Worm (Caenorhabditis elegans) whole organism, L3 larva: ENCODE data around the gene C34E10.12.
A peak's percentile ranks its signal among the peaks of the same experiment; 100 is the strongest.

Source experiments
- ZK546.5 ChIP-seq: sonication (generic microtip); optimal IDR thresholded peaks from 2 replicates; lab custom pipeline; 2017; ENCODE audit warnings: missing biosample characterization, missing genetic modification characterization
- aly-2 ChIP-seq: fragments of 150-350 bp; optimal IDR thresholded peaks from 2 replicates; lab custom pipeline; 2014; ENCODE audit warnings: missing biosample characterization, missing genetic modification characterization
- ama-1 ChIP-seq: fragments of 150-350 bp; optimal IDR thresholded peaks from 2 replicates; lab custom pipeline; 2018
- ceh-16 ChIP-seq: sonication (generic microtip); optimal IDR thresholded peaks from 2 replicates; lab custom pipeline; 2017; ENCODE audit warnings: missing biosample characterization, missing genetic modification characterization
- daf-12 ChIP-seq: fragments of 150-350 bp; optimal IDR thresholded peaks from 2 replicates; lab custom pipeline; 2014; ENCODE audit warnings: missing biosample characterization, missing genetic modification reagents, missing genetic modification characterization
- egl-5 ChIP-seq: fragments of 150-350 bp; optimal IDR thresholded peaks from 2 replicates; lab custom pipeline; 2017; ENCODE audit warnings: missing biosample characterization, missing genetic modification reagents, missing genetic modification characterization, inconsistent platforms
- elt-1 ChIP-seq: fragments of 150-350 bp; optimal IDR thresholded peaks from 2 replicates; lab custom pipeline; 2014; ENCODE audit warnings: missing biosample characterization, missing genetic modification characterization
- elt-2 ChIP-seq: sonication (generic microtip); optimal IDR thresholded peaks from 2 replicates; lab custom pipeline; 2016; ENCODE audit warnings: missing genetic modification reagents, mild to moderate bottlenecking, missing genetic modification characterization, missing compliant biosample characterization
- elt-3 ChIP-seq, 3 experiments: fragments of 150-350 bp in 1 of 3; sonication (generic microtip) in 2 of 3; optimal IDR thresholded peaks; 2 replicates in 2 of 3; 4 replicates in 1 of 3; lab custom pipeline; 2014 to 2017; ENCODE audit warnings: missing biosample characterization in 3 of 3, missing genetic modification characterization in 3 of 3
- fkh-10 ChIP-seq: sonication (generic microtip); optimal IDR thresholded peaks from 2 replicates; lab custom pipeline; 2017; ENCODE audit warnings: missing biosample characterization, missing genetic modification reagents, missing genetic modification characterization
- fkh-2 ChIP-seq: fragments of 150-350 bp; optimal IDR thresholded peaks from 2 replicates; lab custom pipeline; 2014; ENCODE audit warnings: missing biosample characterization, missing genetic modification reagents, missing genetic modification characterization
- fos-1 ChIP-seq: fragments of 150-350 bp; optimal IDR thresholded peaks from 2 replicates; lab custom pipeline; 2014; ENCODE audit warnings: missing biosample characterization, missing genetic modification characterization
- hmg-11 ChIP-seq: sonication (generic microtip); optimal IDR thresholded peaks from 2 replicates; lab custom pipeline; 2016; ENCODE audit warnings: missing genetic modification characterization, missing compliant biosample characterization
- jun-1 ChIP-seq: fragments of 150-350 bp; optimal IDR thresholded peaks from 2 replicates; lab custom pipeline; 2014; ENCODE audit warnings: missing biosample characterization, missing genetic modification reagents, missing genetic modification characterization
- lin-15B ChIP-seq: fragments of 150-350 bp; optimal IDR thresholded peaks from 2 replicates; lab custom pipeline; 2014; ENCODE audit warnings: missing biosample characterization, missing genetic modification characterization
- lsy-12 ChIP-seq: sonication (generic microtip); optimal IDR thresholded peaks from 2 replicates; lab custom pipeline; 2016; ENCODE audit warnings: mild to moderate bottlenecking, missing genetic modification characterization, missing compliant biosample characterization
- mdl-1 ChIP-seq: fragments of 150-350 bp; optimal IDR thresholded peaks from 2 replicates; lab custom pipeline; 2014; ENCODE audit warnings: missing biosample characterization, missing genetic modification characterization
- mml-1 ChIP-seq: fragments of 150-350 bp; sonication (generic microtip); optimal IDR thresholded peaks from 3 replicates; lab custom pipeline; 2014; ENCODE audit warnings: missing biosample characterization, missing genetic modification characterization
- nfya-1 ChIP-seq: sonication (generic microtip); optimal IDR thresholded peaks from 2 replicates; lab custom pipeline; 2017; ENCODE audit warnings: missing genetic modification characterization, mild to moderate bottlenecking, missing compliant biosample characterization, antibody characterized with exemption, moderate library complexity; ENCODE audit not compliant: insufficient read depth
- nhr-11 ChIP-seq: fragments of 150-350 bp; optimal IDR thresholded peaks from 2 replicates; lab custom pipeline; 2014; ENCODE audit warnings: missing biosample characterization, missing genetic modification characterization
- nhr-23 ChIP-seq: fragments of 150-350 bp; optimal IDR thresholded peaks from 2 replicates; lab custom pipeline; 2014; ENCODE audit warnings: missing biosample characterization, missing genetic modification reagents, missing genetic modification characterization
- nhr-237 ChIP-seq: fragments of 150-350 bp; optimal IDR thresholded peaks from 2 replicates; lab custom pipeline; 2014; ENCODE audit warnings: missing biosample characterization, missing genetic modification characterization
- nhr-25 ChIP-seq: sonication (generic microtip); optimal IDR thresholded peaks from 2 replicates; lab custom pipeline; 2017; ENCODE audit warnings: missing biosample characterization, missing genetic modification characterization
- nhr-43 ChIP-seq: sonication (generic microtip); optimal IDR thresholded peaks from 2 replicates; lab custom pipeline; 2016; ENCODE audit warnings: mild to moderate bottlenecking, missing genetic modification characterization, missing compliant biosample characterization; ENCODE audit not compliant: poor library complexity, severe bottlenecking
- nhr-67 ChIP-seq: fragments of 150-350 bp; optimal IDR thresholded peaks from 2 replicates; lab custom pipeline; 2014; ENCODE audit warnings: missing biosample characterization, missing genetic modification characterization
- nhr-77 ChIP-seq: fragments of 150-350 bp; optimal IDR thresholded peaks from 2 replicates; lab custom pipeline; 2014; ENCODE audit warnings: missing biosample characterization, missing genetic modification characterization
- pha-4 ChIP-seq: fragments of 150-350 bp; optimal IDR thresholded peaks from 2 replicates; lab custom pipeline; 2014; ENCODE audit warnings: missing biosample characterization, missing genetic modification reagents, missing genetic modification characterization
- pqm-1 ChIP-seq: fragments of 150-350 bp; optimal IDR thresholded peaks from 2 replicates; lab custom pipeline; 2017; ENCODE audit warnings: missing biosample characterization, missing genetic modification characterization, inconsistent platforms
- sea-2 ChIP-seq: fragments of 150-350 bp; sonication (generic microtip); optimal IDR thresholded peaks from 4 replicates; lab custom pipeline; 2014; ENCODE audit warnings: missing biosample characterization, missing genetic modification reagents, missing genetic modification characterization
- tbx-2 ChIP-seq: sonication (generic microtip); optimal IDR thresholded peaks from 2 replicates; lab custom pipeline; 2016; ENCODE audit warnings: mild to moderate bottlenecking, missing genetic modification characterization, missing compliant biosample characterization
- ztf-4 ChIP-seq: fragments of 150-350 bp; optimal IDR thresholded peaks from 2 replicates; lab custom pipeline; 2014; ENCODE audit warnings: missing biosample characterization, missing genetic modification characterization

C34E10.12 gene

DNA sequence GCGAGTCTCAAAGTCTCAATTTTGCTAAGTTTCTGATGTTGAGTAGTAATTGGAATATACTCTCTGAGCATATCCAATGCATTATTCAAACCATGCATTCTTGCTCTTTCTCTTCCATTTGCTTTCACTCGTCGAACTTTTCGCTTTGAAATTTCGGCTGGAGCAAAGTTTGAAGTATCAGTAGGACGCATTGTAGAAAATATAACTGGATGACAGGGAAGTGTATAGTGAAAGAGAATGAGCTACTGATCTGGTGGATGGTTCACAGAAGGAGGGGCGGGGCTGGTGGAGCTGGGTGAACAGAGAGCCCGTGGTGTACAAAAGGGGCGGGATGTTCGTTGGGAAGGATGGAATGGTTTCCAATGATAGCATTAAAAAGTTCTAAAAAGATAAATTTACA, 14.2 kb upstream of the C34E10.12 start:
- TF ChIP-seq fkh-10 (GFP tag; lab: Kevin White, UChicago) (no peak), fos-1 (tag; lab: Kevin White, UChicago) (no peak), aly-2 (tag; lab: Kevin White, UChicago) (no peak), elt-3 (tag; optimal IDR thresholded peaks at IDR 0.05; lab: Kevin White, UChicago) (no peak), ZK546.5 (tag; lab: Kevin White, UChicago) (no peak), hmg-11 (no peak)

DNA sequence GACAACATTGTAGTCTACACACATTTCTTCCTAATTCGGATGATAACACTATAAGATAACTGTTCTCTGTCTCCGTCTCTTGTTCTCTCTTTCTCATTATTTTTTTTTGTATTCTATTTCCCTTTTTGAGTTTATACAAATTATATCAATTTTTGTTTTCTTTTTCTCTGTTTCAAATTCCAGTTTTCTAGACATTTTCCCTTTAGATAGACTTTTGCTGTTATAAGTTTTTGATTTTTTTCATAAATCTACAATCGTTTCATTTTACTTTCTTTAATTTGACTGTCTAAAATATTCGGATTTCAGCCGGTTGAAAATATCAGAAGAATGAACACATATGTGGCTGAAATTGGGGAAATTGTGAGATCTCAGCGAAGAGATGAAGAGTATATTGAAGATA, 8.4 kb upstream of the C34E10.12 start, which contains the start of gene prx-10:
prx-10 (plus strand) TSS at position 301 of the 400 bp plus-strand sequence.
- TF ChIP-seq fkh-2 (tag; lab: Kevin White, UChicago) (no peak), elt-2 (tag; lab: Kevin White, UChicago) (peak; percentile 24)

DNA sequence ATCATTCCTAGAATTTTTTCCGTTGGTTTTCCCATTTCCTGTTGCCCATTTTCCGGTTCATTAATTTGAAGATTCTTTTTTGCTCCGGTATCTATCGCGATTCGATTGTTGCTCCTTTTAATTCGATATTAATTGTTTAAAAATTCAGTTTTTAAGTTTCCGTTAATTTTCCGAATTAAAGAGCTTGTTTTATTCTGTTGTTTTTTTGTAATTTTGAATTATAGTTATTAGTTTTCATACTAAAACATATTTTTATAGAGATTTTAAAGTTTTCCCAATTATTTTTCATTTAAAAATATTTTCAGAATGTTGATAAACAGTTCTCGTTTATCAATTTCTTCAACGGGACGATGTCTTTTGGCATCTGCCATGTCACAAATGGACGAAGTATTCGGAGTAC, 6.6 kb upstream of the C34E10.12 start, which contains the start of gene mrps-26:
mrps-26 (plus strand) TSS at position 301 of the 400 bp plus-strand sequence.
- no peak for TF ChIP-seq tbx-2
- TF ChIP-seq nhr-237 (tag; lab: Kevin White, UChicago): no peak
- no peak for TF ChIP-seq nfya-1
- no peak for TF ChIP-seq nhr-77 (tag; lab: Kevin White, UChicago)
- TF ChIP-seq fkh-2 (tag; lab: Kevin White, UChicago): no peak
- no peak for TF ChIP-seq daf-12 (tag; lab: Kevin White, UChicago)
- TF ChIP-seq nhr-67 (tag; lab: Kevin White, UChicago): no peak
- TF ChIP-seq pha-4: no peak
- no peak for TF ChIP-seq lsy-12 (tag; lab: Kevin White, UChicago)
- no peak for TF ChIP-seq mdl-1 (tag; lab: Kevin White, UChicago)
- no peak for TF ChIP-seq nhr-23 (tag; lab: Kevin White, UChicago)
- TF ChIP-seq ceh-16 (tag; lab: Kevin White, UChicago): no peak
- TF ChIP-seq elt-3 (tag; optimal IDR thresholded peaks at IDR 0.05; lab: Kevin White, UChicago): no peak
- TF ChIP-seq ama-1 (lab: Kevin White, UChicago): no peak
- TF ChIP-seq, all 47 proteins: peak for 0

- TF ChIP-seq egl-5 (tag; lab: Kevin White, UChicago): no peak
- no peak for TF ChIP-seq nhr-25 (tag; lab: Kevin White, UChicago)
- no peak for TF ChIP-seq lsy-12 (tag; lab: Kevin White, UChicago)
- TF ChIP-seq pha-4: peak; percentile 68
- TF ChIP-seq nhr-237 (tag; lab: Kevin White, UChicago): no peak
These were observed 5.5 kb upstream of the C34E10.12 start for ce11 chrIII:5233140-5233539.

ce11 chrIII:5230415-5230814, 2.7 kb upstream of the C34E10.12 start, which contains the start of gene prmt-5:
Gene prmt-5, plus strand, starts transcription at chrIII:5230555.
- TF ChIP-seq nhr-43 (tag; lab: Kevin White, UChicago): peak; percentile 73
- no peak for TF ChIP-seq sea-2 (GFP tag; lab: Kevin White, UChicago)
- peak; percentile 13 for TF ChIP-seq pha-4
- no peak for TF ChIP-seq elt-1 (tag; lab: Kevin White, UChicago)
- TF ChIP-seq nhr-77 (tag; lab: Kevin White, UChicago): peak; percentile 22
- TF ChIP-seq ama-1 (lab: Kevin White, UChicago): peak; percentile 90
- TF ChIP-seq ztf-4 (tag; lab: Kevin White, UChicago): no peak
- TF ChIP-seq mml-1 (tag; lab: Kevin White, UChicago): no peak
- TF ChIP-seq lsy-12 (tag; lab: Kevin White, UChicago): peak; percentile 81
- peak; percentile 30 for TF ChIP-seq nhr-25 (tag; lab: Kevin White, UChicago)
- TF ChIP-seq elt-3 (tag; optimal IDR thresholded peaks at IDR 0.05; lab: Kevin White, UChicago): peak in 1 of 3 experiments; percentile 13
- peak; percentile 18 for TF ChIP-seq pqm-1 (tag; lab: Kevin White, UChicago)
- no peak for TF ChIP-seq lin-15B (tag; lab: Kevin White, UChicago)
- peak; percentile 35 for TF ChIP-seq nhr-23 (tag; lab: Kevin White, UChicago)
- TF ChIP-seq elt-2 (tag; lab: Kevin White, UChicago): peak; percentile 27
- peak; percentile 76 for TF ChIP-seq aly-2 (tag; lab: Kevin White, UChicago)
- TF ChIP-seq nhr-11 (tag; lab: Kevin White, UChicago): peak; percentile 17
- no peak for TF ChIP-seq jun-1 (tag; lab: Kevin White, UChicago)
